Worm (Caenorhabditis elegans) whole organism, L1 larva: Measurements from ENCODE around the gene folt-2.

Experiments used
- F16B12.6 ChIP-seq: fragments of 150-350 bp; optimal IDR thresholded peaks from 2 replicates; lab custom pipeline; 2014; ENCODE audit warnings: missing biosample characterization, missing genetic modification characterization
- Y116A8C.19 ChIP-seq: sonication (generic microtip); optimal IDR thresholded peaks from 2 replicates; lab custom pipeline; 2016; ENCODE audit warnings: missing compliant biosample characterization, missing genetic modification characterization, borderline replicate concordance
- aha-1 ChIP-seq: fragments of 150-350 bp; optimal IDR thresholded peaks from 2 replicates; lab custom pipeline; 2014; ENCODE audit warnings: missing biosample characterization, missing genetic modification characterization
- aly-2 ChIP-seq: fragments of 150-350 bp; optimal IDR thresholded peaks from 2 replicates; lab custom pipeline; 2014; ENCODE audit warnings: missing biosample characterization, missing genetic modification characterization
- ceh-63 ChIP-seq: fragments of 200-800 bp; sonication (Bioruptor generic); optimal IDR thresholded peaks from 2 replicates; lab custom pipeline; 2018; ENCODE audit warnings: mild to moderate bottlenecking, missing genetic modification characterization, missing compliant biosample characterization
- dpl-1 ChIP-seq, 3 experiments: fragments of 150-350 bp in 2 of 3; sonication (generic microtip) in 1 of 3; optimal IDR thresholded peaks; 2 replicates each; lab custom pipeline; 2014 to 2017; ENCODE audit warnings: missing biosample characterization in 3 of 3, missing genetic modification characterization in 3 of 3, missing genetic modification reagents in 3 of 3
- dsc-1 ChIP-seq: sonication (generic microtip); optimal IDR thresholded peaks from 2 replicates; lab custom pipeline; 2016; ENCODE audit warnings: mild to moderate bottlenecking, missing genetic modification characterization, missing compliant biosample characterization
- efl-1 ChIP-seq, 4 experiments: fragments of 150-350 bp; optimal IDR thresholded peaks in 3 of 4; peaks in 1 of 4; 1 replicate in 1 of 4; 2 replicates in 3 of 4; lab custom pipeline; 2014; ENCODE audit warnings: missing biosample characterization in 2 of 4, missing genetic modification characterization in 2 of 4, missing genetic modification reagents in 2 of 4
- egl-13 ChIP-seq: sonication (generic microtip); optimal IDR thresholded peaks from 2 replicates; lab custom pipeline; 2016; ENCODE audit warnings: missing genotype, missing genetic modification reagents, missing genetic modification characterization, missing compliant biosample characterization
- egl-27 ChIP-seq, 2 experiments: fragments of 150-350 bp in 1 of 2; sonication (generic microtip); optimal IDR thresholded peaks; 3 replicates each; lab custom pipeline; 2017 to 2018; ENCODE audit warnings: missing biosample characterization in 2 of 2, missing genetic modification characterization in 2 of 2, missing genetic modification reagents in 2 of 2
- elt-2 ChIP-seq: sonication (generic microtip); optimal IDR thresholded peaks from 2 replicates; lab custom pipeline; 2016; ENCODE audit warnings: missing genetic modification characterization, mild to moderate bottlenecking, inconsistent platforms, missing compliant biosample characterization, missing genetic modification reagents
- ets-5 ChIP-seq: fragments of 200-800 bp; sonication (Bioruptor generic); IDR thresholded peaks from 2 replicates; pipeline ENCODE4 v1.3.6; 2022; ENCODE audit warnings: missing genetic modification characterization, missing compliant biosample characterization
- fkh-10 ChIP-seq: sonication (generic microtip); optimal IDR thresholded peaks from 2 replicates; lab custom pipeline; 2017; ENCODE audit warnings: missing biosample characterization, missing genetic modification reagents, missing genetic modification characterization
- fkh-4 ChIP-seq: sonication (generic microtip); optimal IDR thresholded peaks from 2 replicates; lab custom pipeline; 2016; ENCODE audit warnings: missing compliant biosample characterization, missing genetic modification characterization, borderline replicate concordance
- hlh-4 ChIP-seq: sonication (generic microtip); optimal IDR thresholded peaks from 2 replicates; lab custom pipeline; 2016; ENCODE audit warnings: mild to moderate bottlenecking, missing genetic modification characterization, missing compliant biosample characterization
- hpl-2 ChIP-seq: fragments of 150-350 bp; optimal IDR thresholded peaks from 2 replicates; lab custom pipeline; 2014; ENCODE audit warnings: missing biosample characterization, missing genetic modification reagents, missing genetic modification characterization
- lin-39 ChIP-seq: fragments of 150-350 bp; optimal IDR thresholded peaks from 2 replicates; lab custom pipeline; 2014; ENCODE audit warnings: missing biosample characterization, missing genetic modification reagents, missing genetic modification characterization
- lir-3 ChIP-seq: sonication (generic microtip); optimal IDR thresholded peaks from 2 replicates; lab custom pipeline; 2016; ENCODE audit warnings: mild to moderate bottlenecking, missing genetic modification characterization, moderate library complexity, missing compliant biosample characterization; ENCODE audit not compliant: poor library complexity
- mab-9 ChIP-seq: fragments of 200-800 bp; sonication (Bioruptor generic); IDR thresholded peaks from 2 replicates; pipeline ENCODE4 v1.3.6; 2022; ENCODE audit warnings: missing genetic modification reagents, missing genetic modification characterization, missing compliant biosample characterization
- mdl-1 ChIP-seq, 2 experiments: fragments of 150-350 bp; optimal IDR thresholded peaks; 2 replicates each; lab custom pipeline; 2014 to 2017; ENCODE audit warnings: missing biosample characterization in 2 of 2, missing genetic modification characterization in 2 of 2, inconsistent platforms in 1 of 2
- mef-2 ChIP-seq: fragments of 150-350 bp; optimal IDR thresholded peaks from 2 replicates; lab custom pipeline; 2014; ENCODE audit warnings: missing biosample characterization, missing genetic modification characterization
- mep-1 ChIP-seq: fragments of 150-350 bp; optimal IDR thresholded peaks from 2 replicates; lab custom pipeline; 2014; ENCODE audit warnings: missing biosample characterization, missing genetic modification characterization
- nhr-11 ChIP-seq: fragments of 150-350 bp; optimal IDR thresholded peaks from 2 replicates; lab custom pipeline; 2014; ENCODE audit warnings: missing biosample characterization, missing genetic modification characterization
- nhr-20 ChIP-seq: sonication (generic microtip); optimal IDR thresholded peaks from 2 replicates; lab custom pipeline; 2016; ENCODE audit warnings: mild to moderate bottlenecking, missing genetic modification characterization, missing compliant biosample characterization
- nhr-84 ChIP-seq: sonication (generic microtip); optimal IDR thresholded peaks from 2 replicates; lab custom pipeline; 2017; ENCODE audit warnings: missing biosample characterization, missing genetic modification characterization
- pag-3 ChIP-seq: sonication (generic microtip); optimal IDR thresholded peaks from 2 replicates; lab custom pipeline; 2017; ENCODE audit warnings: missing genetic modification characterization, mild to moderate bottlenecking, missing compliant biosample characterization, antibody characterized with exemption, borderline replicate concordance; ENCODE audit not compliant: insufficient read depth
- pqm-1 ChIP-seq: sonication (generic microtip); optimal IDR thresholded peaks from 3 replicates; lab custom pipeline; 2017; ENCODE audit warnings: missing biosample characterization, missing genetic modification characterization
- rnt-1 ChIP-seq: sonication (generic microtip); optimal IDR thresholded peaks from 2 replicates; lab custom pipeline; 2016; ENCODE audit warnings: mild to moderate bottlenecking, missing genetic modification characterization, moderate library complexity, missing compliant biosample characterization
- skn-1 ChIP-seq: fragments of 150-350 bp; optimal IDR thresholded peaks from 2 replicates; lab custom pipeline; 2014; ENCODE audit warnings: missing biosample characterization, missing genetic modification characterization
- sup-37 ChIP-seq: fragments of 200-800 bp; sonication (Bioruptor generic); optimal IDR thresholded peaks from 2 replicates; lab custom pipeline; 2018; ENCODE audit warnings: mild to moderate bottlenecking, missing genetic modification characterization, missing compliant biosample characterization
- swsn-7 ChIP-seq: sonication (generic microtip); optimal IDR thresholded peaks from 2 replicates; lab custom pipeline; 2016; ENCODE audit warnings: missing genetic modification characterization, missing compliant biosample characterization
- zag-1 ChIP-seq: fragments of 150-350 bp; optimal IDR thresholded peaks from 2 replicates; lab custom pipeline; 2014; ENCODE audit warnings: missing biosample characterization, missing genetic modification characterization

Gene folt-2

ce11 chrV:2845771-2846170 is 29.6 kb downstream of the folt-2 start, which contains the start of gene srj-44:
Gene srj-44 (minus strand): TSS chrV:2845871.
- TF ChIP-seq ceh-63 (no peak), lir-3 (tag; lab: Kevin White, UChicago) (no peak), efl-1 (optimal IDR thresholded peaks at IDR 0.05; lab: Kevin White, UChicago) (no peak), efl-1 (GFP tag; optimal IDR thresholded peaks at IDR 0.05 in 1 of 2; lab: Kevin White, UChicago) (peak in 1 of 2 experiments; percentile 29), elt-2 (tag; lab: Kevin White, UChicago) (no peak), swsn-7 (no peak)

ce11 chrV:2836501-2836900 is 38.9 kb downstream of the folt-2 start, which contains the start of gene srj-45:
Gene srj-45 (minus strand): TSS chrV:2836601.
- TF ChIP-seq ets-5 (GFP tag; lab: Robert Waterston, UW): no peak
- TF ChIP-seq pqm-1 (tag; lab: Kevin White, UChicago): no peak
- TF ChIP-seq lir-3 (tag; lab: Kevin White, UChicago): no peak

ce11 chrV:2832666-2833065 is 42.7 kb downstream of the folt-2 start, which contains the start of gene srj-50:
Gene srj-50 (plus strand): TSS chrV:2832966.
- TF ChIP-seq hpl-2 (GFP tag; lab: Kevin White, UChicago) (no peak), aly-2 (tag; lab: Kevin White, UChicago) (no peak), dsc-1 (tag; lab: Kevin White, UChicago) (no peak), rnt-1 (no peak), mab-9 (GFP tag; lab: Robert Waterston, UW) (no peak), Y116A8C.19 (tag; lab: Kevin White, UChicago) (no peak), zag-1 (tag; lab: Kevin White, UChicago) (no peak), dpl-1 (GFP tag; optimal IDR thresholded peaks at IDR 0.05; lab: Kevin White, UChicago) (no peak), fkh-4 (tag; lab: Kevin White, UChicago) (no peak)

- no peak for TF ChIP-seq pqm-1 (tag; lab: Kevin White, UChicago)
- no peak for TF ChIP-seq egl-13
- TF ChIP-seq ets-5 (GFP tag; lab: Robert Waterston, UW): no peak
- TF ChIP-seq egl-27 (tag; optimal IDR thresholded peaks at IDR 0.05; lab: Kevin White, UChicago): no peak
- TF ChIP-seq dpl-1 (GFP tag; optimal IDR thresholded peaks at IDR 0.05; lab: Kevin White, UChicago): no peak
- TF ChIP-seq pag-3: no peak
- TF ChIP-seq F16B12.6 (tag; lab: Kevin White, UChicago): no peak
- no peak for TF ChIP-seq nhr-20 (tag; lab: Kevin White, UChicago)
- no peak for TF ChIP-seq skn-1
- no peak for TF ChIP-seq nhr-11 (tag; lab: Kevin White, UChicago)
- no peak for TF ChIP-seq aly-2 (tag; lab: Kevin White, UChicago)
- no peak for TF ChIP-seq sup-37 (GFP tag; lab: Kevin White, UChicago)
- TF ChIP-seq fkh-10 (GFP tag; lab: Kevin White, UChicago): no peak
- TF ChIP-seq mdl-1 (tag; optimal IDR thresholded peaks at IDR 0.05; lab: Kevin White, UChicago): no peak
- no peak for TF ChIP-seq dsc-1 (tag; lab: Kevin White, UChicago)
- no peak for TF ChIP-seq lin-39 (tag; lab: Kevin White, UChicago)
- TF ChIP-seq elt-2 (tag; lab: Kevin White, UChicago): no peak
- no peak for TF ChIP-seq hlh-4 (tag; lab: Kevin White, UChicago)
- no peak for TF ChIP-seq aha-1 (tag; lab: Kevin White, UChicago)
- TF ChIP-seq nhr-84: no peak
These were observed 44.6 kb downstream of the folt-2 start, which contains the start of gene srw-2 for ce11 chrV:2830817-2831216. Gene srw-2 (plus strand): TSS chrV:2830878.

- TF ChIP-seq efl-1 (optimal IDR thresholded peaks at IDR 0.05; lab: Kevin White, UChicago) (peak; percentile 61 to 65), efl-1 (GFP tag; optimal IDR thresholded peaks at IDR 0.05 in 1 of 2; lab: Kevin White, UChicago) (peak in 1 of 2 experiments; percentile 92), mep-1 (tag; lab: Kevin White, UChicago) (no peak), mef-2 (tag; lab: Kevin White, UChicago) (no peak), dpl-1 (GFP tag; optimal IDR thresholded peaks at IDR 0.05; lab: Kevin White, UChicago) (peak in 2 of 3 experiments; percentile 19 to 20), fkh-10 (GFP tag; lab: Kevin White, UChicago) (no peak)
These were observed 48.6 kb downstream of the folt-2 start, which contains the start of gene T03D3.5 for ce11 chrV:2826815-2827214. Gene T03D3.5 (minus strand): TSS chrV:2826835.
